Fruit fly (Drosophila melanogaster): ENCODE data around the gene Rcd7.

The Rcd7 gene

DNA sequence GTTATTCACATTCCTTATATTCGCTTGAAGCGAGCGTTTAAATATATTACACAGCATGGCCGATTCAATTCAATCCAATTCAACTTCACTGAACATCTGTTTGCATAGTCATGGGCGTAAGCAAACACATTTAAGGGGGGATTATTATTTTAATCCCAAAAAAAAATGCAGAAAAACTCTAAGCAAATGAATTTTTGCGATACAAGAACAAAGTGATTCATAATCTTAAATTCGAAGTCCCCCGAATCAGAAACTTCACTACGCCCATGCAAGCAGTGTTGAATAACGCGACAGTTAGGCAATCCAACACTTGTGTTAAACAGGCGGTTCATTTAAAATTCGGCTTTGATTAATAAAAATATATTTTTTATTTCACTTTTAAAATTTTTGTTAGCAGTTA, 45.5 kb downstream of the Rcd7 start, which contains the start of gene CG14100 (continued):
- TF ChIP-seq Abd-B (GFP tag; optimal IDR thresholded peaks at IDR 0.05) (peak; percentile 100), CG4820 (GFP tag; optimal IDR thresholded peaks at IDR 0.05) (peak; percentile 100), CG7357 (GFP tag; IDR thresholded peaks at IDR 0.05) (peak; percentile 100), sna (GFP tag; IDR thresholded peaks at IDR 0.05; ENCODE audit: partially characterized antibody) (no peak), CG9437 (GFP tag; optimal IDR thresholded peaks at IDR 0.05) (peak; percentile 98), lbe (GFP tag; optimal IDR thresholded peaks at IDR 0.05) (peak; percentile 99), pnt (GFP tag; optimal IDR thresholded peaks at IDR 0.05) (peak; percentile 100), sqz (GFP tag; optimal IDR thresholded peaks at IDR 0.05) (peak; percentile 100), CG18476 (GFP tag; optimal IDR thresholded peaks at IDR 0.05) (peak; percentile 100), CG10366 (GFP tag; IDR thresholded peaks at IDR 0.05) (peak; percentile 100), onecut (GFP tag; IDR thresholded peaks at IDR 0.05) (peak; percentile 100), CG8290 (GFP tag; optimal IDR thresholded peaks at IDR 0.05) (peak; percentile 100), CG8290 (tag; optimal IDR thresholded peaks at IDR 0.05) (peak; percentile 100), slou (GFP tag; optimal IDR thresholded peaks at IDR 0.05) (peak; percentile 100), NC2α (GFP tag; optimal IDR thresholded peaks at IDR 0.05) (peak; percentile 100), CG3847 (GFP tag; IDR thresholded peaks at IDR 0.05) (peak; percentile 100), mirr (GFP tag; optimal IDR thresholded peaks at IDR 0.05) (peak; percentile 100), Trl (optimal IDR thresholded peaks at IDR 0.05) (no peak), Trl (GFP tag; optimal IDR thresholded peaks at IDR 0.05) (peak; percentile 100), CG31388 (GFP tag; optimal IDR thresholded peaks at IDR 0.05) (peak; percentile 100), Asciz (GFP tag; optimal IDR thresholded peaks at IDR 0.05) (peak; percentile 100), CG15011 (GFP tag; optimal IDR thresholded peaks at IDR 0.05) (peak; percentile 100), ara (GFP tag; IDR thresholded peaks at IDR 0.05) (peak; percentile 100), CG5180 (GFP tag; optimal IDR thresholded peaks at IDR 0.05) (peak; percentile 96), CG9817 (tag; optimal IDR thresholded peaks at IDR 0.05) (peak; percentile 100), CG11456 (GFP tag; IDR thresholded peaks at IDR 0.05) (peak; percentile 100), Scr (GFP tag; IDR thresholded peaks at IDR 0.05; ENCODE audit: partially characterized antibody) (0 out of 2 replicates have a peak, but pooled peaks have one; percentile 25), CG6689 (GFP tag; IDR thresholded peaks at IDR 0.05) (peak; percentile 100), CG15073 (GFP tag; optimal IDR thresholded peaks at IDR 0.05) (peak; percentile 97), CG13775 (GFP tag; optimal IDR thresholded peaks at IDR 0.05) (peak; percentile 100), btn (GFP tag; optimal IDR thresholded peaks at IDR 0.05) (peak; percentile 100), CG9797 (GFP tag; optimal IDR thresholded peaks at IDR 0.05) (peak; percentile 91), grau (tag; optimal IDR thresholded peaks at IDR 0.05) (peak; percentile 100), bcd (GFP tag; optimal IDR thresholded peaks at IDR 0.05) (peak; percentile 100), tna (GFP tag; IDR thresholded peaks at IDR 0.05; ENCODE audit: partially characterized antibody) (no peak), p53 (GFP tag; optimal IDR thresholded peaks at IDR 0.05) (peak; percentile 100), CG15696 (tag; optimal IDR thresholded peaks at IDR 0.05) (peak; percentile 100), CG3065 (GFP tag; optimal IDR thresholded peaks at IDR 0.05) (peak; percentile 100), rib (GFP tag; IDR thresholded peaks at IDR 0.05) (peak; percentile 100), chinmo (GFP tag; IDR thresholded peaks at IDR 0.05; ENCODE audit: partially characterized antibody) (no peak), Atf6 (GFP tag; IDR thresholded peaks at IDR 0.05) (peak; percentile 100), BEAF-32 (GFP tag; optimal IDR thresholded peaks at IDR 0.05) (peak; percentile 63), Deaf1 (tag; optimal IDR thresholded peaks at IDR 0.05) (peak; percentile 92), yki (optimal IDR thresholded peaks at IDR 0.05) (no peak), Dad (GFP tag; optimal IDR thresholded peaks at IDR 0.05) (peak; percentile 100), CG4282 (GFP tag; optimal IDR thresholded peaks at IDR 0.05) (peak; percentile 100), Doc3 (GFP tag; IDR thresholded peaks at IDR 0.05; ENCODE audit: partially characterized antibody) (no peak; the same call in 2 of the 3 replicates), emc (GFP tag; optimal IDR thresholded peaks at IDR 0.05) (peak; percentile 100), MESR4 (GFP tag; optimal IDR thresholded peaks at IDR 0.05) (peak; percentile 100), Dbx (GFP tag; IDR thresholded peaks at IDR 0.05) (peak; percentile 100), HLH3B (GFP tag; IDR thresholded peaks at IDR 0.05) (peak; percentile 100), sens (GFP tag) (peak; percentile 100)

Data from whole organism, embryonic.